Worm (Caenorhabditis elegans): Measurements from ENCODE around the gene B0361.14.

ce11 chrIII:7322018-7322417 is 22.7 kb upstream of the B0361.14 start:
- TF ChIP-seq nhr-11 (tag; optimal IDR thresholded peaks at IDR 0.05): no peak
- no peak for TF ChIP-seq blmp-1 (tag; optimal IDR thresholded peaks at IDR 0.05)
- no peak for TF ChIP-seq lin-39 (tag; optimal IDR thresholded peaks at IDR 0.05)
- no peak for TF ChIP-seq F16B12.6 (tag; optimal IDR thresholded peaks at IDR 0.05)
- TF ChIP-seq mep-1 (tag; optimal IDR thresholded peaks at IDR 0.05): no peak
- TF ChIP-seq unc-86 (tag; optimal IDR thresholded peaks at IDR 0.05): no peak
- no peak for TF ChIP-seq fos-1 (tag; optimal IDR thresholded peaks at IDR 0.05)
- TF ChIP-seq skn-1 (tag; optimal IDR thresholded peaks at IDR 0.05): no peak
- TF ChIP-seq nhr-77 (tag; optimal IDR thresholded peaks at IDR 0.05): no peak

All from whole organism, L1 larva.